Fruit fly (Drosophila melanogaster): ENCODE results near the gene Rop.

Gene Rop

DNA sequence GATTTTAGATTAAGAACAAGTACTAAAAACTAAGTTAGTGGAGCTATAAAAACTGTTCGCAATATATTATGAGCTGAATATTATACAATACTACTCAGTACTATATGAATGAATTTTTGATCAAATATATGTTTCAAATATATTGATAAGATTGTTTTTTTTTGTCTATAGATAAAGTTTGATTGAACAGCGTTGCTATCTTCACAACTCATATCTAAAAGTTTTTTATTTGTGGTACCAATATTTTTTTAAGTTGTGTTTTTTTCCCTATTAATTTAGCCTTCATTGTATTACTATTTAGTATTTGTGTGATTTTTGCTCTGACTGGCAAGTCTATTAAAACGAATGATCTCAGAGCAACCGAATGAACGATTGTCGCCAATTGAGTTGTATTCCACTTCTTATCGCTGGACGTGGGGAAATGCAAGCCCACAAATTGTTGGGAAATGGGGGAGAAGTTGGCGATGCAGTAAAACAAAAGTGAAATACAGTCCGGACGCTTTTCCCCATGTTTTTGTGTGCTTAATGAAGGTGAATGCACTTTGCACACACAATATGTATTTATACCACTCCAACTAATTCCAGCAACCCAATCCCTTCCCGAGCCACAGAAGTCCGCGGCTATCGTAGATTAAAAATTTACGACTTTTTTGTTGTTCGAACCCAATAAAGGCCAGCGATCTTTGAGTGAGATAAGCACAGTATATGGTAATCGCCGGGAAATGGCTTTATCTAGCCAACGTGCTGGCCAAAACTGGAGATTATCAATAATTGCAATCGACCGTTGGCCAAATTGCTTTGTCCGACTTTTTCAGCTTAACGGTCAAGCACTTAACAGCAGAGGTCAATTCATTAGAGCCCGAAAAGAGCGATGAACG, 22.1 kb downstream of the Rop start:
- TF ChIP-seq noc (tag; optimal IDR thresholded peaks at IDR 0.05): peak; percentile 89

DNA sequence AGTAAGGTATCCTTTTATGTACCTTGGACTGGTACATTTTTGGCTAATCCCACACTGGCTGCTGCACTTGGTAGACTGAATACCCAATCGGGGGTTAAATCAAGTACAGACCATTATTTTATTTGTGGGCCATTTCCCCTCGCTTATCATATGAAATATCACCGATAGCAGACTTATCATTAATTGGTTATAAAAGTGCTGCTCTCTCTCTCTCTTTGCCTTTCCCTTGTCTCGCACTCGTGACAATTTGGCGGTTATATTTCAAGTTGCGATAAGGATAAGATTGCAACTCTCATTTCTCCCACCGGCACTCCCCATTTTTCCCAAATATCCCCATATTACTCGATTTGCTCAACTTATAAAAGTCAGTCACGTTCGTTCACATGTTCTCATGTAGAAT, 23.1 kb downstream of the Rop start:
- no peak for TF ChIP-seq noc (tag; optimal IDR thresholded peaks at IDR 0.05)

- no peak for TF ChIP-seq noc (tag; optimal IDR thresholded peaks at IDR 0.05)
These were observed 23.7 kb downstream of the Rop start for dm6 chr3L:4115107-4115506.

DNA sequence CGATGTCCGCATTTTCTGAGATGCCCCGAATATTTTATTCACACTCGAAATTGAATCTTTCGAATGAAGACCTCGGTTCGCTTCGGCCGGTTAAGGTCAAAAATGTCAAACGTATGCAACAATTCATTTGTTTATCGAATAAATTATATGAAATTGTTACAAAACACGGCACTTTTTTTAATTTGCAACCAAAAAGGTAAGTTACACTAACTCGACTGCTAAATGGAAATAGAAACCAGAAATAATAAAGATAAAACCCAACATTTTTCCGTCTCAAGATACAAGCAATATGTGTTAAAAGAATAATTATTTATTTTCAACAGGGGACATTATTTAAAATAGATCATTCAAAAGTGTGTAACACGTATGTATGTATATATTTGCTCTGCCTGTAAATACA, 24.8 kb downstream of the Rop start:
- no peak for TF ChIP-seq noc (tag; optimal IDR thresholded peaks at IDR 0.05)

- no peak for TF ChIP-seq noc (tag; optimal IDR thresholded peaks at IDR 0.05)
These were observed 28.6 kb downstream of the Rop start for dm6 chr3L:4110212-4110611.

- peak; percentile 86 for TF ChIP-seq noc (tag; optimal IDR thresholded peaks at IDR 0.05)
These were observed 29.8 kb downstream of the Rop start for dm6 chr3L:4108844-4109494.

dm6 chr3L:4108072-4108843, 30.5 kb downstream of the Rop start, which contains the start of gene Ack:
Gene Ack, plus strand, starts transcription at chr3L:4108186.
- TF ChIP-seq noc (tag; optimal IDR thresholded peaks at IDR 0.05): no peak

DNA sequence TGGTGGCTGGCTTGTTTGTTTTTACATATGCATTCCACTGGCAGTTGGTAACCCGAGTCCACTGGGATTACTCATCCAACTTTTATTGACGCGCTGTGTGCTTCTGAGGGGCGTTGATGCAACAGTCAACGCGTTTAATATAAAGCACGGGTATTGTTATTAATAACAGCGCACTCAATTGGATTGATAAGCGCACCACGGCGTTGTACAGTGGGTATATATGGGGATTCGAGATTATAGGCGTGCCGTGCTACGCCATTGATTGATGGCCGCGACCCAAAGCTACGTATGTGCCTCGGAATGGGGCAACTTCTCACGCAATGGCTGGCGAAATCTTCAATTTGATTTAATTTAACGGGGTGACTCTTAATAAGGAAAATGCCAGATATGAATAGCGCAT, 31.7 kb downstream of the Rop start:
- TF ChIP-seq noc (tag; optimal IDR thresholded peaks at IDR 0.05): no peak

DNA sequence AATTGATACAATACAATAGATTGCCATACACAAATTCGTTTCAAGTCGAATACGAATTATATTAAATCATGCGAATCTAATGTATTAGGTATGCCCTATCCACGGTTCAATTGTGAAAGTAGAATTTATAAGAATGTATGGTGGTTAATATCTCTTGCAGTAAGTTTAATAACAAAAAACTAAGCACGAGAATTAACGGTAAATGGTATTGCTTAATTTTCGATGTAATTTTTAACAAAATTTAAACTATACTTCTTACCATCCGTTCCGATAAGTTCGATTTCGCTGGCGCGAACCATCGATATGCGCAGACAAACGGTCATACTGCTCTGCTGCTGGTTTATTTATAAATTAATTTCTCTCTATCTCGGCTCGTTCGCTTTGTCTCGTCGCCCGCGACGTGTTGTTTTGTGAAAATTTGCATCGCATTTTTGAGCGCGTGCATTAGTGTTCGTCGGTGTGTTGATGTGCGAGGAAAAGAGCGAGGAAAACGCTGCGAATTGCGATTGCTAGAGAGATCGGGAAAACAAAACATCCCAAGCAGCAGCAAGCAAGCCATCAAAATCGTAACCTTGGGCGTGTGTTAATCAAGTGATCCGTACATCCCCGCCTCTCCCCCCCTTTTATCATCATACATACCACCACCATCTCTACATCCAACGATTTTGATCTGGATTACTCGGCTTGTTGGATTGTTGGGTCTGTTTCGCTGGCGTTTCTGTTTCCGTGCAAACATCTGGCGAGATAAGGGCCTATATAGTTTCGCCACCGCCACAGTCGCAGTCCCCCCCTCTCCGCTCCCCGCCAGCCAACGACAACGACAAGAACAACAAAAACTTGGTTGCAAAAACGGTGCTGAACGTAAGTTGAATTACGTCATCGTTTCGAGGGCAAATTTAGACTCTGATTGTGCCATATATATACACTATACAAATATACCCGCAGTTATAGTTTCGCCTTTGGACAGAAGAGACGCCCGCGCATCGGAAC, 35.2 kb downstream of the Rop start, which contains the start of gene Fit1:
Fit1 (plus strand) TSS at position 307 of the 990 bp plus-strand sequence.
- TF ChIP-seq noc (tag; optimal IDR thresholded peaks at IDR 0.05): peak; percentile 48

- TF ChIP-seq noc (tag; optimal IDR thresholded peaks at IDR 0.05): peak; percentile 3
These were observed 36.1 kb downstream of the Rop start, which contains the start of gene CG14995 for dm6 chr3L:4102496-4103257. Gene CG14995, minus strand, starts transcription at chr3L:4103256.

DNA sequence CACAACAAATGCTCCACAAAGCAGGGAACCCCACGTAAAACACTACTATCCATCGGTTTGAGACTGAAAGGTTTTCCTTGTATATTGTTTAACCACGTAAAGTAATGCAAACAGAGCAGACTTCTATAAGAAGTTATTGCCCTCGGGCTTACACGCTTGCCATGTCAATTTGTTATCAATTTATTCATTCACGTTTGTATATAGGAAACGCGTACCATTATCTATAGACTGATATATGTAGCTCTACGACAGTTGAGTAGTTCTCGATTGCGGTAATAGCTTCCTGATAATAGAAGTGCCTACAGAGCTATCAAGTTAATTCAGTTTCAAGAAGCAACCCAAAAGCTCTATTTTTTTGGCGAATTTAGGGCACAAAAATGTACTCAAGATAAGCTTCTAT, 39.6 kb downstream of the Rop start:
- TF ChIP-seq noc (tag; optimal IDR thresholded peaks at IDR 0.05): no peak

- TF ChIP-seq noc (tag; optimal IDR thresholded peaks at IDR 0.05): no peak
These were observed 42.2 kb downstream of the Rop start for dm6 chr3L:4096546-4096945.

DNA sequence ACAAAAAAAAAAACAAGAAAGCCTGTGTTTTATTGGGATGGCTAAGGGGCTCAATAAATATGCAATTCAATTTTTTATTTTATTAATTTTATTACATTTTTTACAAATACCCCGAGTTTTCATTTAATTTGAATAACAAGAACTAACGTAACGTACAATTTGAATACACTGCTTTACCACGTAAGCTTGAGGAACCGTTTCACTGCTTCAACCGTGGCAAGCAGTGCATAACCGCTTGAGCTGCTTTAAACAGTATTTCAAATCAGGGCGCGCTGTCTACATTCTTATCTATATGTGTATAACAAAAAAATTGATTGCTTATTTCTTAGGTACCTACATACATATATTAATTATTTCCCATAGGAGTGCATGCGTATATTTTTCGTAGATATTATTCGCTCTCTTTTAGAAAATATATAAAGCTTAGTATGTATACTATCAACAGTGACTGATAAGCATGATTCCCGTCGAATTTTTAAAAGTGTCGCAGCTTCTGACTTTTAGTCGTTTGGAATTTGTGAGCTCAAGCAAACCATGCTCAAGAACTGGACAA, 46.0 kb downstream of the Rop start, which contains the start of gene CG14990:
CG14990 (plus strand) TSS at position 503 of the 553 bp plus-strand sequence.
- no peak for TF ChIP-seq noc (tag; optimal IDR thresholded peaks at IDR 0.05)

DNA sequence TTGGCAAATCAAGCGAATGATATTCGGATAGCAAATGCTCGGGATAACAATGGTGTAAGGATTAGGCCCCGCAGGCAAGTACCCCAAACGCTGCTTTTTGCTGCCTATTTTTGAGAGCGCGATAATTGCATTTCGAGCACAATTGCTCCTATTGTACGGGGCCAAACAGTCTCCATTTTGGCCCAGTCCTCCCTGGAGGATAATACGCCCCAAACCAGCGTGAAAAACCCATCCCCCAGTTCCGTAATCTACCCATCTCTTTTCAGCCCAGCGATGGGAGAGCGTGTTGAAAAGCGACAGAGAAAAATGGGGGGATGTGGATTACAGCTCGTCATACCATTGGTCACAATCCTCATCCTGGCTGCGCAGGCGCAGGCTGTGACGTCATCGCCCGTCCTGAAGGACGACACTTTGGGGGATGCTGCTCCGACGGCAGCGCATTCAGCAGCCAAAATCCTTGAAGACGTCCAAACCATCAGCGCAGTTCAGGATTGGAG, 50.1 kb downstream of the Rop start, which contains the start of gene Gad1:
Gad1 (minus strand) TSS at position 51 of the 497 bp plus-strand sequence.
- no peak for TF ChIP-seq noc (tag; optimal IDR thresholded peaks at IDR 0.05)
